Worm (Caenorhabditis elegans) whole organism, L2 larva: ENCODE results near the gene col-40.
"Not testable (repeated sequence)": the region's sequence is repeated elsewhere in the genome, so short reads cannot be mapped to it uniquely, and the experiment has no call there.

Source experiments
- C34F6.9 ChIP-seq: fragments of 150-350 bp; optimal IDR thresholded peaks from 2 replicates; lab custom pipeline; 2014; ENCODE audit warnings: missing biosample characterization, missing genetic modification characterization
- F13H6.1 ChIP-seq: sonication (generic microtip); optimal IDR thresholded peaks from 2 replicates; lab custom pipeline; 2016; ENCODE audit warnings: missing genetic modification characterization, missing compliant biosample characterization
- alr-1 ChIP-seq: fragments of 150-350 bp; optimal IDR thresholded peaks from 2 replicates; lab custom pipeline; 2014; ENCODE audit warnings: missing biosample characterization, missing genetic modification characterization
- aly-2 ChIP-seq: fragments of 150-350 bp; optimal IDR thresholded peaks from 2 replicates; lab custom pipeline; 2014; ENCODE audit warnings: missing biosample characterization, missing genetic modification characterization
- egl-27 ChIP-seq: sonication (generic microtip); optimal IDR thresholded peaks from 3 replicates; lab custom pipeline; 2017; ENCODE audit warnings: missing biosample characterization, missing genetic modification reagents, missing genetic modification characterization
- fos-1 ChIP-seq: fragments of 150-350 bp; optimal IDR thresholded peaks from 2 replicates; lab custom pipeline; 2014; ENCODE audit warnings: missing biosample characterization, missing genetic modification characterization
- mbf-1 ChIP-seq: sonication (generic microtip); optimal IDR thresholded peaks from 2 replicates; lab custom pipeline; 2017; ENCODE audit warnings: missing biosample characterization, missing genetic modification characterization
- sma-3 ChIP-seq: sonication (generic microtip); optimal IDR thresholded peaks from 2 replicates; lab custom pipeline; 2016; ENCODE audit warnings: missing genetic modification reagents, missing genetic modification characterization, missing compliant biosample characterization
- sma-9 ChIP-seq, 2 experiments: fragments of 150-350 bp in 1 of 2; sonication (generic microtip) in 1 of 2; optimal IDR thresholded peaks; 2 replicates each; lab custom pipeline; 2014 to 2016; ENCODE audit warnings: missing genetic modification characterization in 2 of 2, mild to moderate bottlenecking in 1 of 2, missing biosample characterization in 1 of 2, missing compliant biosample characterization in 1 of 2, missing genetic modification reagents in 1 of 2, moderate library complexity in 1 of 2
- ztf-1 ChIP-seq: fragments of 200-800 bp; sonication (Bioruptor generic); conservative IDR thresholded peaks from 2 replicates; pipeline ENCODE4 v1.3.6; 2022; ENCODE audit warnings: missing genetic modification characterization, missing compliant biosample characterization

Gene col-40

DNA sequence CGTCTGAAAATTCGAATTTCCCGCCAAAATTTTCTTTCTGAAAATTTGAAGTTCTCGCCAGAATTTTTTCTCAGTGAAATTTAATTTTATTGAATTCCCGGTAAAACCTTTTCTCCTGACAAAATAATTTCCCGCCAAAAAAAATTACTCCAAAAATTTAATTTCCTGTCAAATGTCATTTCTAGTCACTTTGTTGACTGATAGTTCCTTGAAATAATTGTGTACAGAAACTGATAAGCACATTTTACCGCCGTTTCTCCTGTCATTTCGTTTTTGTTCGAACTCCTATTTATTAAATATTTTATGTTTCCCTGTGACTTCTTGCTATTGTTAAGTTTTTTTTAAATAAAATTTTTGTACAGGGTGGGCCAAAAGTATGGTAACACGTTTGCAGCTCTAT lies 42.8 kb downstream of the col-40 start:
- TF ChIP-seq aly-2 (no peak), fos-1 (tag; lab: Kevin White, UChicago) (peak; percentile 12)

DNA sequence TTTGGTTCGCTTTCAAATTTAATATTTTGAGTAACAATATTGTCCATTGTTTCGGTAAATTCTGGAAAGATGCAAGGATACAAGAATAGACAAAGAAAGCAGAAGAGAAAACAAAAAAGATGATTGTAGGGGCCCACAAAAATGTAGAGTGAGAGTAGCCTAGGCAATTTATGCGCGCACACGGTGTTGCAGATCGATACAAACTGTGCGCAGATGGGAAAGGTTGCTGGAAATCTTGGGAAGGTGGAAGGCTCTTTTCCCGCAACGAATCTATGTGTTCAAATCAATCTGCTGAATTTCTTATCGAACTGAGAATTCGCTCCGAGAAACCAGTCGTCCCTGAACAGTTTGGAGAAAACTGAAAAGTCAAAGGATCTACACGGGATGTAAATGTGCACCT lies 46.1 kb downstream of the col-40 start, which contains the start of gene btb-10:
Gene btb-10 (minus strand): TSS at position 101 of the 400 bp plus-strand sequence.
- TF ChIP-seq egl-27 (tag; lab: Kevin White, UChicago); alr-1 (tag; lab: Kevin White, UChicago); ztf-1 (GFP tag; lab: Robert Waterston, UW): not testable (repeated sequence)

DNA sequence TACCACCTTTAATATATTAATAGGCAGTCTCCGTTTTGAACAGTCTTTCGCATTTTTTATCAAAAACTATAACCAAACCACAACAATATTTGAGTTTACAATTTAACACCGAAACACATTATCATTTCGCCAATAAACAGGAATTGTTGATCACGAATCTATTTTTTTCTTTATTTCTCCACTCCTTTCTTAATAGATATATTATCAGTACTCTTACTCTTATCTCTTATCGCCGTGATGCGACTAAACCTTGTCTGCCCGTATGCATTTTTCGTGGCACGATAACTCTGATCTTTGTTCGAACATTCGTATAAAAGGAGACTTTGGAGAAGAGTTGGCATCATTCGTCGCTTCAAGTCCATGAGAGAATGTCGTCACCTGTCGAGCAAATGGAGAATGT lies 49.9 kb downstream of the col-40 start:
- TF ChIP-seq fos-1 (tag; lab: Kevin White, UChicago) (peak; percentile 77), mbf-1 (no peak), sma-3 (peak; percentile 14), C34F6.9 (tag; lab: Kevin White, UChicago) (no peak), sma-9 (GFP tag; optimal IDR thresholded peaks at IDR 0.05; lab: Kevin White, UChicago) (peak; percentile 34), sma-9 (tag; optimal IDR thresholded peaks at IDR 0.05; lab: Kevin White, UChicago) (no peak), F13H6.1 (peak; percentile 11)
